Worm (Caenorhabditis elegans): ENCODE results near the gene F33D4.4.

DNA sequence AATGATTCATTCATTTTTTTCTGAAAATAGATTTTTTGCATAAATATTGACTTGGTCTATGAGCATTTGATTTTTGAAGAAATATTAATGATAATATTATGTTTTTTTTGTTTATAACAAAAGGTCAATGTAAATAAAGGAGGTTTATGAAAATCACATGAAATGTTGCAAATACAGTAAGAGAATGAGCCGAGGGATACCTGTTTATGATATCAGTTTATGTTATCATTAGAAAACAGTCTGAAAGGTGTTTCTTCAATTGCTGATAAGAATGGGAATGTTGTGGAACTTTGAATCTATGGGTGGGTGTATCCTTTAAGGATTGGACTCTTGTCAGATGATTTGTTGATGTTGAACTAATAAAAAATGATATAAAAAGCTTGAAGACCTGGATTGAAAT is 27.5 kb upstream of the F33D4.4 start:
- TF ChIP-seq cog-1 (tag; optimal IDR thresholded peaks at IDR 0.05) (no peak), T22C8.4 (GFP tag; IDR thresholded peaks at IDR 0.05) (no peak), tab-1 (GFP tag; IDR thresholded peaks at IDR 0.05) (no peak), flt-1 (GFP tag; IDR thresholded peaks at IDR 0.05) (no peak), klf-2 (GFP tag; conservative IDR thresholded peaks at IDR 0.05) (no peak)
